Worm (Caenorhabditis elegans) whole organism, late embryonic: ENCODE data around the gene math-15.

Source experiments
- F13H6.1 ChIP-seq: sonication (generic microtip); optimal IDR thresholded peaks from 2 replicates; lab custom pipeline; 2016; ENCODE audit warnings: missing genetic modification characterization, missing compliant biosample characterization
- K02D7.2 ChIP-seq: sonication (generic microtip); optimal IDR thresholded peaks from 2 replicates; lab custom pipeline; 2017; ENCODE audit warnings: mild to moderate bottlenecking, missing genetic modification characterization, missing compliant biosample characterization
- lin-11 ChIP-seq: fragments of 200-800 bp; sonication (Bioruptor generic); optimal IDR thresholded peaks from 2 replicates; lab custom pipeline; 2018; ENCODE audit warnings: mild to moderate bottlenecking, missing genetic modification characterization, missing compliant biosample characterization
- mec-3 ChIP-seq: sonication (generic microtip); optimal IDR thresholded peaks from 2 replicates; lab custom pipeline; 2016; ENCODE audit warnings: borderline replicate concordance, missing genetic modification characterization, missing compliant biosample characterization
- nhr-11 ChIP-seq: fragments of 150-350 bp; optimal IDR thresholded peaks from 2 replicates; lab custom pipeline; 2014; ENCODE audit warnings: missing biosample characterization, missing genetic modification characterization
- sox-2 ChIP-seq: fragments of 200-800 bp; sonication (Bioruptor generic); IDR thresholded peaks from 2 replicates; pipeline ENCODE4 v1.3.6; 2022; ENCODE audit warnings: missing genetic modification reagents, missing genetic modification characterization, missing compliant biosample characterization

DNA sequence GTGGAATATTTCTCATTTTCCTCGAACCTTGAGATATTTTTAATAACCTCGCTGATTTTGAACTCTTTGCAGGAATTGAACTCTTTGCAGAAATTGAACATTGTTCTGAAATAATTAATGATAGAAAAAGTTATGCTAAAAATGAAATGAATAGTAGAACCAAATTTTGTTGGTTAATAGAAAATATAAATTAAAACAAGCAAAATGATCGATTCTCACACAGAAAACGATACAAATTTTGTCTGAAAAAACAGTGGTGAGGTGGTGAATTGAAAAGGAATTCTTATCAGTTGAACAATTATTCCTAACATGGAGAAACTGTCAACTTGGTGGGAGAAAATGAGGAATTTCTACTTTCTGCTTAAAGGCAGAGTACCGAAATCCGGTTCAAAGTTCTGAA lies 18.5 kb downstream of the math-15 start, which contains the start of gene math-6:
- TF ChIP-seq mec-3 (tag; lab: Kevin White, UChicago) (no peak), nhr-11 (tag; lab: Kevin White, UChicago) (no peak), sox-2 (no peak), F13H6.1 (tag; lab: Kevin White, UChicago) (no peak), lin-11 (tag; lab: Kevin White, UChicago) (no peak), K02D7.2 (tag; lab: Kevin White, UChicago) (no peak)
